Worm (Caenorhabditis elegans): ENCODE results near the gene clp-10.

ce11 chrIII:48329-48728 lies 10.3 kb upstream of the clp-10 start:
- 0 out of 2 replicates have a peak, but pooled peaks have one; percentile 9 for TF ChIP-seq flt-1 (GFP tag; IDR thresholded peaks at IDR 0.05)
- no peak for TF ChIP-seq tab-1 (GFP tag; IDR thresholded peaks at IDR 0.05)
- no peak for TF ChIP-seq ztf-23 (GFP tag; IDR thresholded peaks at IDR 0.05)
- TF ChIP-seq ztf-29 (GFP tag; IDR thresholded peaks at IDR 0.05), result no peak
